Worm (Caenorhabditis elegans) whole organism, L2 larva: Measurements from ENCODE around the gene E02H1.1.

Source experiments
- ZK546.5 ChIP-seq: sonication (generic microtip); optimal IDR thresholded peaks from 2 replicates; lab custom pipeline; 2017; ENCODE audit warnings: missing biosample characterization, missing genetic modification characterization
- ceh-82 ChIP-seq: fragments of 150-350 bp; optimal IDR thresholded peaks from 2 replicates; lab custom pipeline; 2014; ENCODE audit warnings: missing biosample characterization, missing genetic modification characterization
- elt-1 ChIP-seq: fragments of 150-350 bp; optimal IDR thresholded peaks from 2 replicates; lab custom pipeline; 2014; ENCODE audit warnings: missing biosample characterization, missing genetic modification characterization
- mdl-1 ChIP-seq, 2 experiments: fragments of 150-350 bp in 1 of 2; sonication (generic microtip) in 1 of 2; optimal IDR thresholded peaks; 2 replicates each; lab custom pipeline; 2017; ENCODE audit warnings: missing biosample characterization in 2 of 2, missing genetic modification characterization in 2 of 2
- nhr-11 ChIP-seq: fragments of 150-350 bp; optimal IDR thresholded peaks from 2 replicates; lab custom pipeline; 2014; ENCODE audit warnings: missing biosample characterization, missing genetic modification characterization
- nhr-23 ChIP-seq: fragments of 150-350 bp; optimal IDR thresholded peaks from 2 replicates; lab custom pipeline; 2014; ENCODE audit warnings: missing biosample characterization, missing genetic modification reagents, missing genetic modification characterization
- nhr-237 ChIP-seq: fragments of 150-350 bp; optimal IDR thresholded peaks from 2 replicates; lab custom pipeline; 2014; ENCODE audit warnings: missing biosample characterization, missing genetic modification characterization
- zag-1 ChIP-seq: fragments of 150-350 bp; optimal IDR thresholded peaks from 2 replicates; lab custom pipeline; 2014; ENCODE audit warnings: missing biosample characterization, missing genetic modification characterization

ce11 chrII:9602566-9602965, 11.6 kb upstream of the E02H1.1 start:
- TF ChIP-seq elt-1 (tag; lab: Kevin White, UChicago): no peak
- TF ChIP-seq ZK546.5 (tag; lab: Kevin White, UChicago): no peak
- TF ChIP-seq nhr-11 (tag; lab: Kevin White, UChicago): no peak
- TF ChIP-seq nhr-23 (tag; lab: Kevin White, UChicago): no peak
- TF ChIP-seq mdl-1 (tag; optimal IDR thresholded peaks at IDR 0.05; lab: Kevin White, UChicago): no peak
- TF ChIP-seq zag-1 (tag; lab: Kevin White, UChicago): no peak
- no peak for TF ChIP-seq nhr-237 (tag; lab: Kevin White, UChicago)
- TF ChIP-seq ceh-82 (tag; lab: Kevin White, UChicago): no peak
